Worm (Caenorhabditis elegans): ENCODE measurements around the gene hlh-33.

Gene hlh-33

ce11 chrIII:1855092-1855491, at the start of gene hlh-33:
hlh-33 (plus strand) TSS chrIII:1855392.
- no peak for TF ChIP-seq ceh-16 (tag; optimal IDR thresholded peaks at IDR 0.05)
- no peak for TF ChIP-seq sma-9 (GFP tag; optimal IDR thresholded peaks at IDR 0.05)
- TF ChIP-seq sma-9 (tag; optimal IDR thresholded peaks at IDR 0.05), result no peak
- no peak for TF ChIP-seq nhr-25 (tag; optimal IDR thresholded peaks at IDR 0.05)
- no peak for TF ChIP-seq unc-39 (tag; optimal IDR thresholded peaks at IDR 0.05)
- no peak for TF ChIP-seq mab-5 (tag; optimal IDR thresholded peaks at IDR 0.05)
- no peak for TF ChIP-seq zag-1 (tag; optimal IDR thresholded peaks at IDR 0.05)
- TF ChIP-seq lin-11 (tag; optimal IDR thresholded peaks at IDR 0.05), result no peak
- TF ChIP-seq lin-39 (tag; optimal IDR thresholded peaks at IDR 0.05), result no peak
- no peak for TF ChIP-seq mbf-1 (tag; optimal IDR thresholded peaks at IDR 0.05)
- no peak for TF ChIP-seq ama-1 (optimal IDR thresholded peaks at IDR 0.05)
- TF ChIP-seq ztf-1 (GFP tag; conservative IDR thresholded peaks at IDR 0.05), result no peak
- TF ChIP-seq ceh-82 (tag; optimal IDR thresholded peaks at IDR 0.05), result no peak
- TF ChIP-seq nhr-10 (tag; optimal IDR thresholded peaks at IDR 0.05), result no peak
- no peak for TF ChIP-seq blmp-1 (tag; optimal IDR thresholded peaks at IDR 0.05; ENCODE audit: insufficient read depth)
- no peak for TF ChIP-seq sem-4 (tag; optimal IDR thresholded peaks at IDR 0.05)
- TF ChIP-seq nhr-6 (tag; optimal IDR thresholded peaks at IDR 0.05), result no peak
- TF ChIP-seq nhr-77 (tag; optimal IDR thresholded peaks at IDR 0.05), result no peak
- no peak for TF ChIP-seq ZK546.5 (tag; optimal IDR thresholded peaks at IDR 0.05)
- no peak for TF ChIP-seq ztf-4 (tag; optimal IDR thresholded peaks at IDR 0.05)

ce11 chrIII:1805415-1806008, 49.7 kb upstream of the hlh-33 start:
- no peak for TF ChIP-seq nhr-11 (tag; optimal IDR thresholded peaks at IDR 0.05)
- no peak for TF ChIP-seq R02D3.7 (tag; optimal IDR thresholded peaks at IDR 0.05)
- peak; percentile 9 for TF ChIP-seq zag-1 (tag; optimal IDR thresholded peaks at IDR 0.05)

- TF ChIP-seq blmp-1 (tag; optimal IDR thresholded peaks at IDR 0.05; ENCODE audit: insufficient read depth), result no peak
Measured at ce11 chrIII:1806183-1806798, 48.9 kb upstream of the hlh-33 start.

- TF ChIP-seq mab-5 (tag; optimal IDR thresholded peaks at IDR 0.05) (no peak), fos-1 (tag; optimal IDR thresholded peaks at IDR 0.05) (no peak), nhr-12 (tag; optimal IDR thresholded peaks at IDR 0.05) (no peak), sma-9 (GFP tag; optimal IDR thresholded peaks at IDR 0.05) (no peak), sma-9 (tag; optimal IDR thresholded peaks at IDR 0.05) (no peak), ZK546.5 (tag; optimal IDR thresholded peaks at IDR 0.05) (no peak), nhr-237 (tag; optimal IDR thresholded peaks at IDR 0.05) (no peak), elt-3 (tag; optimal IDR thresholded peaks at IDR 0.05) (no peak)
Measured at ce11 chrIII:1814285-1814684, 40.9 kb upstream of the hlh-33 start.

- TF ChIP-seq R02D3.7 (tag; optimal IDR thresholded peaks at IDR 0.05), result no peak
- TF ChIP-seq lsy-2 (tag; optimal IDR thresholded peaks at IDR 0.05), result peak in 1 of 2 experiments; percentile 29
- peak; percentile 6 for TF ChIP-seq unc-55 (GFP tag; optimal IDR thresholded peaks at IDR 0.05)
- TF ChIP-seq alr-1 (tag; optimal IDR thresholded peaks at IDR 0.05), result no peak
- no peak for TF ChIP-seq egl-27 (tag; optimal IDR thresholded peaks at IDR 0.05)
- TF ChIP-seq nhr-11 (tag; optimal IDR thresholded peaks at IDR 0.05), result no peak
- no peak for TF ChIP-seq ztf-4 (tag; optimal IDR thresholded peaks at IDR 0.05)
- peak; percentile 52 for TF ChIP-seq nhr-25 (tag; optimal IDR thresholded peaks at IDR 0.05)
- peak; percentile 42 for TF ChIP-seq elt-1 (tag; optimal IDR thresholded peaks at IDR 0.05)
Measured at ce11 chrIII:1818001-1818655, 37.1 kb upstream of the hlh-33 start, which contains the start of gene clp-4. clp-4 (minus strand) TSS chrIII:1818323.

ce11 chrIII:1819049-1819597, 36.1 kb upstream of the hlh-33 start:
- TF ChIP-seq nhr-11 (tag; optimal IDR thresholded peaks at IDR 0.05), result no peak
- TF ChIP-seq zag-1 (tag; optimal IDR thresholded peaks at IDR 0.05), result peak; percentile 41
- TF ChIP-seq sem-4 (tag; optimal IDR thresholded peaks at IDR 0.05), result no peak
- TF ChIP-seq nhr-6 (tag; optimal IDR thresholded peaks at IDR 0.05), result no peak
- no peak for TF ChIP-seq blmp-1 (tag; optimal IDR thresholded peaks at IDR 0.05; ENCODE audit: insufficient read depth)
- peak; percentile 47 for TF ChIP-seq mab-5 (tag; optimal IDR thresholded peaks at IDR 0.05)
- no peak for TF ChIP-seq nhr-77 (tag; optimal IDR thresholded peaks at IDR 0.05)
- peak; percentile 53 for TF ChIP-seq crh-2 (tag; optimal IDR thresholded peaks at IDR 0.05)
- peak; percentile 58 for TF ChIP-seq sma-9 (GFP tag; optimal IDR thresholded peaks at IDR 0.05)
- no peak for TF ChIP-seq sma-9 (tag; optimal IDR thresholded peaks at IDR 0.05)
- no peak for TF ChIP-seq aly-2 (tag; optimal IDR thresholded peaks at IDR 0.05)
- no peak for TF ChIP-seq unc-62 (GFP tag; optimal IDR thresholded peaks at IDR 0.05)
- TF ChIP-seq peb-1 (tag; optimal IDR thresholded peaks at IDR 0.05), result no peak
- TF ChIP-seq dmd-4 (tag; optimal IDR thresholded peaks at IDR 0.05), result no peak
- TF ChIP-seq elt-3 (tag; optimal IDR thresholded peaks at IDR 0.05), result no peak
- peak; percentile 43 for TF ChIP-seq nhr-129 (tag; optimal IDR thresholded peaks at IDR 0.05)
- no peak for TF ChIP-seq ZK546.5 (tag; optimal IDR thresholded peaks at IDR 0.05)
- TF ChIP-seq mdl-1 (tag; optimal IDR thresholded peaks at IDR 0.05), result no peak
- no peak for TF ChIP-seq ztf-1 (GFP tag; conservative IDR thresholded peaks at IDR 0.05)
- TF ChIP-seq nhr-23 (tag; optimal IDR thresholded peaks at IDR 0.05), result no peak
- TF ChIP-seq unc-39 (tag; optimal IDR thresholded peaks at IDR 0.05), result no peak
- no peak for TF ChIP-seq alr-1 (tag; optimal IDR thresholded peaks at IDR 0.05)
- no peak for TF ChIP-seq ceh-16 (tag; optimal IDR thresholded peaks at IDR 0.05)
- no peak for TF ChIP-seq lin-39 (tag; optimal IDR thresholded peaks at IDR 0.05)
